Worm (Caenorhabditis elegans) whole organism, L2 larva: ENCODE data around the gene pcs-1.

Experiments
- C34F6.9 ChIP-seq: fragments of 150-350 bp; optimal IDR thresholded peaks from 2 replicates; lab custom pipeline; 2014; ENCODE audit warnings: missing biosample characterization, missing genetic modification characterization
- F13H6.1 ChIP-seq: sonication (generic microtip); optimal IDR thresholded peaks from 2 replicates; lab custom pipeline; 2016; ENCODE audit warnings: missing genetic modification characterization, missing compliant biosample characterization
- R02D3.7 ChIP-seq: fragments of 150-350 bp; optimal IDR thresholded peaks from 2 replicates; lab custom pipeline; 2014; ENCODE audit warnings: missing biosample characterization, missing genetic modification characterization
- Y55F3AM.14 ChIP-seq: fragments of 200-800 bp; sonication (Bioruptor generic); optimal IDR thresholded peaks from 2 replicates; lab custom pipeline; 2018; ENCODE audit warnings: mild to moderate bottlenecking, missing genetic modification characterization, missing compliant biosample characterization
- ZK546.5 ChIP-seq: sonication (generic microtip); optimal IDR thresholded peaks from 2 replicates; lab custom pipeline; 2017; ENCODE audit warnings: missing biosample characterization, missing genetic modification characterization
- alr-1 ChIP-seq: fragments of 150-350 bp; optimal IDR thresholded peaks from 2 replicates; lab custom pipeline; 2014; ENCODE audit warnings: missing biosample characterization, missing genetic modification characterization
- aly-2 ChIP-seq: fragments of 150-350 bp; optimal IDR thresholded peaks from 2 replicates; lab custom pipeline; 2014; ENCODE audit warnings: missing biosample characterization, missing genetic modification characterization
- ama-1 ChIP-seq: fragments of 150-350 bp; optimal IDR thresholded peaks from 2 replicates; lab custom pipeline; 2018; ENCODE audit warnings: inconsistent platforms
- blmp-1 ChIP-seq: sonication (generic microtip); optimal IDR thresholded peaks from 2 replicates; lab custom pipeline; 2017; ENCODE audit warnings: missing genetic modification characterization, mild to moderate bottlenecking, missing compliant biosample characterization, antibody characterized with exemption, moderate library complexity; ENCODE audit not compliant: insufficient read depth
- ceh-16 ChIP-seq: fragments of 150-350 bp; optimal IDR thresholded peaks from 2 replicates; lab custom pipeline; 2014; ENCODE audit warnings: missing biosample characterization, missing genetic modification characterization
- ceh-82 ChIP-seq: fragments of 150-350 bp; optimal IDR thresholded peaks from 2 replicates; lab custom pipeline; 2014; ENCODE audit warnings: missing biosample characterization, missing genetic modification characterization
- crh-2 ChIP-seq: sonication (generic microtip); optimal IDR thresholded peaks from 2 replicates; lab custom pipeline; 2017; ENCODE audit warnings: missing biosample characterization, missing genetic modification characterization
- dmd-4 ChIP-seq: sonication (generic microtip); optimal IDR thresholded peaks from 2 replicates; lab custom pipeline; 2017; ENCODE audit warnings: missing biosample characterization, missing genetic modification characterization
- egl-27 ChIP-seq: sonication (generic microtip); optimal IDR thresholded peaks from 3 replicates; lab custom pipeline; 2017; ENCODE audit warnings: missing biosample characterization, missing genetic modification reagents, missing genetic modification characterization
- elt-1 ChIP-seq: fragments of 150-350 bp; optimal IDR thresholded peaks from 2 replicates; lab custom pipeline; 2014; ENCODE audit warnings: missing biosample characterization, missing genetic modification characterization
- elt-3 ChIP-seq: sonication (generic microtip); optimal IDR thresholded peaks from 2 replicates; lab custom pipeline; 2017; ENCODE audit warnings: missing biosample characterization, missing genetic modification characterization
- fos-1 ChIP-seq: fragments of 150-350 bp; optimal IDR thresholded peaks from 2 replicates; lab custom pipeline; 2014; ENCODE audit warnings: missing biosample characterization, missing genetic modification characterization
- gmeb-1 ChIP-seq: fragments of 150-350 bp; optimal IDR thresholded peaks from 2 replicates; lab custom pipeline; 2014; ENCODE audit warnings: missing biosample characterization, missing genetic modification characterization
- lin-11 ChIP-seq: fragments of 150-350 bp; sonication (generic microtip); optimal IDR thresholded peaks from 2 replicates; lab custom pipeline; 2014; ENCODE audit warnings: missing biosample characterization, missing genetic modification characterization, inconsistent platforms, mixed read lengths
- lin-13 ChIP-seq: fragments of 150-350 bp; optimal IDR thresholded peaks from 2 replicates; lab custom pipeline; 2014; ENCODE audit warnings: missing biosample characterization, missing genetic modification reagents, missing genetic modification characterization
- lin-39 ChIP-seq: fragments of 150-350 bp; optimal IDR thresholded peaks from 2 replicates; lab custom pipeline; 2014; ENCODE audit warnings: missing biosample characterization, missing genetic modification reagents, missing genetic modification characterization
- lsy-2 ChIP-seq, 2 experiments: fragments of 150-350 bp in 1 of 2; sonication (generic microtip) in 1 of 2; optimal IDR thresholded peaks; 2 replicates each; lab custom pipeline; 2014 to 2017; ENCODE audit warnings: missing biosample characterization in 2 of 2, missing genetic modification characterization in 2 of 2
- mab-5 ChIP-seq: fragments of 150-350 bp; optimal IDR thresholded peaks from 2 replicates; lab custom pipeline; 2014; ENCODE audit warnings: missing biosample characterization, missing genetic modification characterization
- mbf-1 ChIP-seq: sonication (generic microtip); optimal IDR thresholded peaks from 2 replicates; lab custom pipeline; 2017; ENCODE audit warnings: missing biosample characterization, missing genetic modification characterization
- mdl-1 ChIP-seq, 2 experiments: fragments of 150-350 bp in 1 of 2; sonication (generic microtip) in 1 of 2; optimal IDR thresholded peaks; 2 replicates each; lab custom pipeline; 2017; ENCODE audit warnings: missing biosample characterization in 2 of 2, missing genetic modification characterization in 2 of 2
- nhr-10 ChIP-seq: sonication (generic microtip); optimal IDR thresholded peaks from 2 replicates; lab custom pipeline; 2017; ENCODE audit warnings: missing biosample characterization, missing genetic modification characterization
- nhr-11 ChIP-seq: fragments of 150-350 bp; optimal IDR thresholded peaks from 2 replicates; lab custom pipeline; 2014; ENCODE audit warnings: missing biosample characterization, missing genetic modification characterization
- nhr-12 ChIP-seq: fragments of 150-350 bp; optimal IDR thresholded peaks from 2 replicates; lab custom pipeline; 2014; ENCODE audit warnings: missing biosample characterization, missing genetic modification characterization
- nhr-129 ChIP-seq: fragments of 150-350 bp; optimal IDR thresholded peaks from 2 replicates; lab custom pipeline; 2014; ENCODE audit warnings: missing biosample characterization, missing genetic modification characterization
- nhr-21 ChIP-seq: fragments of 150-350 bp; optimal IDR thresholded peaks from 2 replicates; lab custom pipeline; 2014; ENCODE audit warnings: missing biosample characterization, missing genetic modification characterization
- nhr-23 ChIP-seq: fragments of 150-350 bp; optimal IDR thresholded peaks from 2 replicates; lab custom pipeline; 2014; ENCODE audit warnings: missing biosample characterization, missing genetic modification reagents, missing genetic modification characterization
- nhr-237 ChIP-seq: fragments of 150-350 bp; optimal IDR thresholded peaks from 2 replicates; lab custom pipeline; 2014; ENCODE audit warnings: missing biosample characterization, missing genetic modification characterization
- nhr-25 ChIP-seq: fragments of 150-350 bp; sonication (generic microtip); optimal IDR thresholded peaks from 3 replicates; lab custom pipeline; 2014; ENCODE audit warnings: missing biosample characterization, missing genetic modification characterization
- nhr-6 ChIP-seq: fragments of 150-350 bp; optimal IDR thresholded peaks from 2 replicates; lab custom pipeline; 2014; ENCODE audit warnings: missing biosample characterization, missing genetic modification characterization
- nhr-77 ChIP-seq: fragments of 150-350 bp; optimal IDR thresholded peaks from 2 replicates; lab custom pipeline; 2014; ENCODE audit warnings: missing biosample characterization, missing genetic modification characterization
- peb-1 ChIP-seq: fragments of 150-350 bp; optimal IDR thresholded peaks from 2 replicates; lab custom pipeline; 2014; ENCODE audit warnings: missing biosample characterization, missing genetic modification characterization
- sem-4 ChIP-seq: fragments of 150-350 bp; optimal IDR thresholded peaks from 2 replicates; lab custom pipeline; 2014; ENCODE audit warnings: missing biosample characterization, missing genetic modification reagents, missing genetic modification characterization
- skn-1 ChIP-seq: sonication (generic microtip); optimal IDR thresholded peaks from 2 replicates; lab custom pipeline; 2017; ENCODE audit warnings: missing biosample characterization, missing genetic modification characterization
- sma-3 ChIP-seq: sonication (generic microtip); optimal IDR thresholded peaks from 2 replicates; lab custom pipeline; 2016; ENCODE audit warnings: missing genetic modification reagents, missing genetic modification characterization, missing compliant biosample characterization
- sma-9 ChIP-seq, 2 experiments: fragments of 150-350 bp in 1 of 2; sonication (generic microtip) in 1 of 2; optimal IDR thresholded peaks; 2 replicates each; lab custom pipeline; 2014 to 2016; ENCODE audit warnings: missing genetic modification characterization in 2 of 2, mild to moderate bottlenecking in 1 of 2, missing biosample characterization in 1 of 2, missing compliant biosample characterization in 1 of 2, missing genetic modification reagents in 1 of 2, moderate library complexity in 1 of 2
- snpc-4 ChIP-seq: fragments of 150-350 bp; optimal IDR thresholded peaks from 2 replicates; lab custom pipeline; 2014; ENCODE audit warnings: missing biosample characterization, missing genetic modification characterization
- unc-39 ChIP-seq: fragments of 150-350 bp; optimal IDR thresholded peaks from 2 replicates; lab custom pipeline; 2014; ENCODE audit warnings: missing biosample characterization, missing genetic modification characterization
- unc-55 ChIP-seq: fragments of 150-350 bp; sonication (generic microtip); optimal IDR thresholded peaks from 3 replicates; lab custom pipeline; 2014; ENCODE audit warnings: missing biosample characterization, missing genetic modification reagents, missing genetic modification characterization
- unc-62 ChIP-seq: fragments of 150-350 bp; optimal IDR thresholded peaks from 2 replicates; lab custom pipeline; 2014; ENCODE audit warnings: missing biosample characterization, missing genetic modification reagents, missing genetic modification characterization
- zag-1 ChIP-seq: fragments of 150-350 bp; optimal IDR thresholded peaks from 2 replicates; lab custom pipeline; 2014; ENCODE audit warnings: missing biosample characterization, missing genetic modification characterization
- ztf-1 ChIP-seq: fragments of 200-800 bp; sonication (Bioruptor generic); conservative IDR thresholded peaks from 2 replicates; pipeline ENCODE4 v1.3.6; 2022; ENCODE audit warnings: missing genetic modification characterization, missing compliant biosample characterization
- ztf-11 ChIP-seq: sonication (generic microtip); optimal IDR thresholded peaks from 2 replicates; lab custom pipeline; 2017; ENCODE audit warnings: missing biosample characterization, missing genetic modification characterization
- ztf-4 ChIP-seq: fragments of 150-350 bp; optimal IDR thresholded peaks from 2 replicates; lab custom pipeline; 2014; ENCODE audit warnings: missing biosample characterization, missing genetic modification characterization

The pcs-1 gene

ce11 chrII:11545952-11546325, 31.6 kb downstream of the pcs-1 start:
- TF ChIP-seq peb-1 (tag; lab: Kevin White, UChicago) (no peak), ztf-4 (no peak), ama-1 (lab: Kevin White, UChicago) (no peak), lin-39 (tag; lab: Kevin White, UChicago) (no peak), elt-1 (tag; lab: Kevin White, UChicago) (no peak), ZK546.5 (tag; lab: Kevin White, UChicago) (no peak), nhr-129 (no peak), ztf-11 (no peak), elt-3 (tag; lab: Kevin White, UChicago) (no peak), ztf-1 (no peak), egl-27 (tag; lab: Kevin White, UChicago) (no peak)

DNA sequence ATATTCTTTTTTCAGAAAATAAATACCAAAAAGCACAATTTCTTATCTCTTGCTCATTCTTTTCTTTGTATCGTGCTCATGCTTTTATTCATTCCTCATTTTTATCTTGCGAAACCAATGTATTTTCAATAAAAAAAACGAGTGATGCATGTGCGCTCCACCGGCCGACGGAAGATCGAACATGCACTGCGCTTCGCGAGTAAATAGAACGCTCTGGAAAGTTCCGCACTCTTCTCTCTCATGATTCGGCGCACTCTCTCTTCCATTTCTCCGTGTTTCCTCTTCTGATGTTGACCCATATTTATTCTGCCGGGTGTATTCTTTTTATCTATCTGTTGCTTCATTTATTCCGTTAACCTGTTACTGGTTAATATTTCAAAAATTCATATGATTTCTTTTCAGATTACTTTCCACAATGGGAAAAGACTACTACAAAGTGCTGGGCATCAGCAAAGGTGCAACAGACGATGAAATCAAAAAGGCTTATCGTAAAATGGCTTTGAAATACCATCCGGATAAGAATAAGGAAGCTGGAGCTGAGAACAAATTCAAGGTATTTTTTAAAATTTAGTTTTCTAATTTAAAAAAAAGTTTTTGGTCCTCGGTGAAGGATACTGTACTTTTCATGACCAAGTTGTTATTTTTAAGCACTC, 32.1 kb downstream of the pcs-1 start, which contains the start of gene dnj-13:
dnj-13 (plus strand) TSS at position 403 of the 653 bp plus-strand sequence.
- TF ChIP-seq C34F6.9 (peak; percentile 92), ztf-11 (no peak), nhr-23 (tag; lab: Kevin White, UChicago) (no peak), ceh-82 (peak; percentile 54), nhr-25 (tag; lab: Kevin White, UChicago) (peak; percentile 87), skn-1 (tag; lab: Kevin White, UChicago) (peak; percentile 61), lsy-2 (tag; optimal IDR thresholded peaks at IDR 0.05; lab: Kevin White, UChicago) (peak; percentile 89 to 92), alr-1 (tag; lab: Kevin White, UChicago) (peak; percentile 7), aly-2 (tag; lab: Kevin White, UChicago) (no peak), peb-1 (tag; lab: Kevin White, UChicago) (no peak), nhr-10 (tag; lab: Kevin White, UChicago) (peak; percentile 82), R02D3.7 (peak; percentile 52), lin-39 (tag; lab: Kevin White, UChicago) (peak; percentile 30), nhr-6 (tag; lab: Kevin White, UChicago) (peak; percentile 89), nhr-237 (tag; lab: Kevin White, UChicago) (peak; percentile 43), mdl-1 (tag; optimal IDR thresholded peaks at IDR 0.05; lab: Kevin White, UChicago) (peak; percentile 53 to 78), ztf-1 (no peak), zag-1 (tag; lab: Kevin White, UChicago) (peak; percentile 70), lin-13 (GFP tag; lab: Kevin White, UChicago) (peak; percentile 92), ztf-4 (peak; percentile 89), F13H6.1 (peak; percentile 96), fos-1 (tag; lab: Kevin White, UChicago) (peak; percentile 81), sma-9 (GFP tag; optimal IDR thresholded peaks at IDR 0.05; lab: Kevin White, UChicago) (peak; percentile 97), sma-9 (tag; optimal IDR thresholded peaks at IDR 0.05; lab: Kevin White, UChicago) (no peak), crh-2 (peak; percentile 93), unc-55 (GFP tag; lab: Kevin White, UChicago) (peak; percentile 95), dmd-4 (peak; percentile 14), ceh-16 (tag; lab: Kevin White, UChicago) (peak; percentile 58), Y55F3AM.14 (peak; percentile 94), egl-27 (tag; lab: Kevin White, UChicago) (peak; percentile 76), ZK546.5 (tag; lab: Kevin White, UChicago) (peak; percentile 38), nhr-21 (tag; lab: Kevin White, UChicago) (peak; percentile 90), nhr-77 (tag; lab: Kevin White, UChicago) (peak; percentile 82), snpc-4 (tag; lab: Kevin White, UChicago) (peak; percentile 78), lin-11 (tag; lab: Kevin White, UChicago) (peak; percentile 88), elt-1 (tag; lab: Kevin White, UChicago) (no peak), ama-1 (lab: Kevin White, UChicago) (peak; percentile 88), sma-3 (GFP tag; lab: Kevin White, UChicago) (peak; percentile 98), nhr-11 (no peak), nhr-129 (peak; percentile 86), elt-3 (tag; lab: Kevin White, UChicago) (no peak), nhr-12 (tag; lab: Kevin White, UChicago) (no peak), gmeb-1 (tag; lab: Kevin White, UChicago) (peak; percentile 90), mab-5 (tag; lab: Kevin White, UChicago) (peak; percentile 91), sem-4 (tag; lab: Kevin White, UChicago) (peak; percentile 96), blmp-1 (tag; lab: Kevin White, UChicago) (peak; percentile 66), unc-39 (no peak), mbf-1 (tag; lab: Kevin White, UChicago) (no peak), unc-62 (GFP tag; lab: Kevin White, UChicago) (peak; percentile 32)
